Fruit fly (Drosophila melanogaster): ENCODE results near the gene fid.

DNA sequence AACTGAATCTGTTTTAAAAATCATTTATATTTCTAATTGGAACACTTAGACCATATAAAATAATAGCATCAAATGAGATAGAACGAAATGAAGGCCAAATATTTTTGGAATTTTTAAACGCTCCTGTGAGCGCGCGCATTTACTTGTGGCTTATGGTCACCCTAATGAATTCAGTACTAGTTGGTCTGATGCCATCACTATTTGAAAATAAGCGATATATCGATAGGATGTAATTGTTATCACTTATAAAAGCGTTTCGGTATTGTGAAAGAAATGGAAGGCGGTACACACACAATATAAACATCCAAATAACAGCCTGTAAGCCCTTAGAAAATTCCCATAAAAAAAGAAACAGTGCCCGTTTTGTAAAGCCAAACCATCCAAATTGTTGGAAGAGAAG is 12.9 kb downstream of the fid start, which contains the start of gene Nf1:
- TF ChIP-seq woc (GFP tag; optimal IDR thresholded peaks at IDR 0.05): no peak
- TF ChIP-seq fru (GFP tag; optimal IDR thresholded peaks at IDR 0.05): no peak
- no peak for TF ChIP-seq Myc (optimal IDR thresholded peaks at IDR 0.05)
- TF ChIP-seq ey (GFP tag; optimal IDR thresholded peaks at IDR 0.05): no peak
- TF ChIP-seq Dif (GFP tag; optimal IDR thresholded peaks at IDR 0.05; ENCODE audit: partially characterized antibody): no peak
- no peak for TF ChIP-seq foxo (GFP tag; optimal IDR thresholded peaks at IDR 0.05)
- no peak for TF ChIP-seq h (GFP tag; optimal IDR thresholded peaks at IDR 0.05)
- TF ChIP-seq br (GFP tag; optimal IDR thresholded peaks at IDR 0.05): no peak
- TF ChIP-seq dl (GFP tag; optimal IDR thresholded peaks at IDR 0.05; ENCODE audit: insufficient read depth in 1 of 2, partially characterized antibody in 2 of 2): no peak
- TF ChIP-seq sv (GFP tag; optimal IDR thresholded peaks at IDR 0.05): no peak
- no peak for TF ChIP-seq Jra (GFP tag; optimal IDR thresholded peaks at IDR 0.05)
- TF ChIP-seq Mio (GFP tag; optimal IDR thresholded peaks at IDR 0.05): no peak

Data from whole organism, wandering third instar larva.